Worm (Caenorhabditis elegans): ENCODE results near the gene nhr-235.

Gene nhr-235

ce11 chrII:12615413-12615812 lies 25.1 kb upstream of the nhr-235 start:
- TF ChIP-seq ceh-13 (GFP tag; optimal IDR thresholded peaks at IDR 0.05): no peak
- TF ChIP-seq ama-1 (optimal IDR thresholded peaks at IDR 0.05): no peak
- TF ChIP-seq scrt-1 (GFP tag; IDR thresholded peaks at IDR 0.05): no peak
- TF ChIP-seq F13C5.2 (tag; optimal IDR thresholded peaks at IDR 0.05): no peak
- TF ChIP-seq hmbx-1 (tag; optimal IDR thresholded peaks at IDR 0.05): no peak
- no peak for TF ChIP-seq sea-1 (GFP tag; conservative IDR thresholded peaks at IDR 0.05)
- no peak for TF ChIP-seq tbx-11 (GFP tag; IDR thresholded peaks at IDR 0.05)
- no peak for TF ChIP-seq tbx-37 (GFP tag; conservative IDR thresholded peaks at IDR 0.05)
- TF ChIP-seq ceh-36 (tag; optimal IDR thresholded peaks at IDR 0.05): no peak
- no peak for TF ChIP-seq B0310.2 (tag; optimal IDR thresholded peaks at IDR 0.05)
- TF ChIP-seq flt-1 (GFP tag; IDR thresholded peaks at IDR 0.05): no peak
- TF ChIP-seq hmg-4 (GFP tag; optimal IDR thresholded peaks at IDR 0.05): no peak
- TF ChIP-seq tra-4 (tag; optimal IDR thresholded peaks at IDR 0.05): no peak
- TF ChIP-seq hnd-1 (tag; optimal IDR thresholded peaks at IDR 0.05): no peak
- TF ChIP-seq aly-1 (tag; optimal IDR thresholded peaks at IDR 0.05): no peak

ce11 chrII:12616081-12616480 lies 24.4 kb upstream of the nhr-235 start, which contains the start of gene nspe-6:
TSS of gene nspe-6 (minus strand) at chrII:12616181.
- no peak for TF ChIP-seq scrt-1 (GFP tag; IDR thresholded peaks at IDR 0.05)
- TF ChIP-seq flt-1 (GFP tag; IDR thresholded peaks at IDR 0.05): no peak
- TF ChIP-seq ets-7 (tag; optimal IDR thresholded peaks at IDR 0.05): no peak
- no peak for TF ChIP-seq hmg-4 (GFP tag; optimal IDR thresholded peaks at IDR 0.05)
- no peak for TF ChIP-seq ceh-13 (GFP tag; optimal IDR thresholded peaks at IDR 0.05)

- TF ChIP-seq ama-1 (optimal IDR thresholded peaks at IDR 0.05) (no peak), scrt-1 (GFP tag; IDR thresholded peaks at IDR 0.05) (no peak), aly-1 (tag; optimal IDR thresholded peaks at IDR 0.05) (no peak), sea-1 (GFP tag; conservative IDR thresholded peaks at IDR 0.05) (no peak), pes-1 (GFP tag; IDR thresholded peaks at IDR 0.05) (no peak), flt-1 (GFP tag; IDR thresholded peaks at IDR 0.05) (no peak), ets-7 (tag; optimal IDR thresholded peaks at IDR 0.05) (no peak), hnd-1 (tag; optimal IDR thresholded peaks at IDR 0.05) (no peak), tbx-37 (GFP tag; conservative IDR thresholded peaks at IDR 0.05) (no peak), hmg-4 (GFP tag; optimal IDR thresholded peaks at IDR 0.05) (no peak), tbx-11 (GFP tag; IDR thresholded peaks at IDR 0.05) (no peak), tra-4 (tag; optimal IDR thresholded peaks at IDR 0.05) (no peak), ceh-13 (GFP tag; optimal IDR thresholded peaks at IDR 0.05) (no peak), F13C5.2 (tag; optimal IDR thresholded peaks at IDR 0.05) (no peak), ceh-36 (tag; optimal IDR thresholded peaks at IDR 0.05) (no peak)
Measured at ce11 chrII:12617586-12617985, 22.9 kb upstream of the nhr-235 start, which contains the start of gene nspe-3. TSS of gene nspe-3 (plus strand) at chrII:12617886.

- no peak for TF ChIP-seq ets-7 (tag; optimal IDR thresholded peaks at IDR 0.05)
- no peak for TF ChIP-seq scrt-1 (GFP tag; IDR thresholded peaks at IDR 0.05)
- TF ChIP-seq tbx-11 (GFP tag; IDR thresholded peaks at IDR 0.05): no peak
- TF ChIP-seq hmbx-1 (tag; optimal IDR thresholded peaks at IDR 0.05): no peak
- TF ChIP-seq tbx-37 (GFP tag; conservative IDR thresholded peaks at IDR 0.05): no peak
- no peak for TF ChIP-seq hmg-4 (GFP tag; optimal IDR thresholded peaks at IDR 0.05)
- TF ChIP-seq ceh-13 (GFP tag; optimal IDR thresholded peaks at IDR 0.05): no peak
- no peak for TF ChIP-seq ceh-36 (tag; optimal IDR thresholded peaks at IDR 0.05)
- no peak for TF ChIP-seq tra-4 (tag; optimal IDR thresholded peaks at IDR 0.05)
- no peak for TF ChIP-seq B0310.2 (tag; optimal IDR thresholded peaks at IDR 0.05)
- TF ChIP-seq pes-1 (GFP tag; IDR thresholded peaks at IDR 0.05): no peak
- no peak for TF ChIP-seq F13C5.2 (tag; optimal IDR thresholded peaks at IDR 0.05)
- TF ChIP-seq hnd-1 (tag; optimal IDR thresholded peaks at IDR 0.05): no peak
- TF ChIP-seq ama-1 (optimal IDR thresholded peaks at IDR 0.05): no peak
- no peak for TF ChIP-seq flt-1 (GFP tag; IDR thresholded peaks at IDR 0.05)
- TF ChIP-seq sea-1 (GFP tag; conservative IDR thresholded peaks at IDR 0.05): no peak
Measured at ce11 chrII:12619288-12619687, 21.2 kb upstream of the nhr-235 start, which contains the start of gene nspe-2. TSS of gene nspe-2 (minus strand) at chrII:12619388.

ce11 chrII:12620764-12621163 lies 19.7 kb upstream of the nhr-235 start, which contains the start of gene nspe-1:
TSS of gene nspe-1 (minus strand) at chrII:12620864.
- TF ChIP-seq ets-7 (tag; optimal IDR thresholded peaks at IDR 0.05) (no peak), B0310.2 (tag; optimal IDR thresholded peaks at IDR 0.05) (no peak), hmbx-1 (tag; optimal IDR thresholded peaks at IDR 0.05) (no peak), tbx-37 (GFP tag; conservative IDR thresholded peaks at IDR 0.05) (no peak), sea-1 (GFP tag; conservative IDR thresholded peaks at IDR 0.05) (no peak), tra-4 (tag; optimal IDR thresholded peaks at IDR 0.05) (no peak), flt-1 (GFP tag; IDR thresholded peaks at IDR 0.05) (no peak), pes-1 (GFP tag; IDR thresholded peaks at IDR 0.05) (no peak), hnd-1 (tag; optimal IDR thresholded peaks at IDR 0.05) (no peak), hmg-4 (GFP tag; optimal IDR thresholded peaks at IDR 0.05) (no peak), ceh-13 (GFP tag; optimal IDR thresholded peaks at IDR 0.05) (no peak), F13C5.2 (tag; optimal IDR thresholded peaks at IDR 0.05) (no peak), ceh-36 (tag; optimal IDR thresholded peaks at IDR 0.05) (no peak), scrt-1 (GFP tag; IDR thresholded peaks at IDR 0.05) (no peak), ama-1 (optimal IDR thresholded peaks at IDR 0.05) (no peak), aly-1 (tag; optimal IDR thresholded peaks at IDR 0.05) (no peak), tbx-11 (GFP tag; IDR thresholded peaks at IDR 0.05) (no peak)

ce11 chrII:12621908-12622566 lies 18.4 kb upstream of the nhr-235 start, which contains the start of gene nspe-8:
TSS of gene nspe-8 (minus strand) at chrII:12621958.
- TF ChIP-seq sea-1 (GFP tag; conservative IDR thresholded peaks at IDR 0.05): no peak
- no peak for TF ChIP-seq tbx-37 (GFP tag; conservative IDR thresholded peaks at IDR 0.05)
- no peak for TF ChIP-seq hmg-4 (GFP tag; optimal IDR thresholded peaks at IDR 0.05)
- no peak for TF ChIP-seq pes-1 (GFP tag; IDR thresholded peaks at IDR 0.05)
- no peak for TF ChIP-seq aly-1 (tag; optimal IDR thresholded peaks at IDR 0.05)
- no peak for TF ChIP-seq ceh-13 (GFP tag; optimal IDR thresholded peaks at IDR 0.05)
- TF ChIP-seq hnd-1 (tag; optimal IDR thresholded peaks at IDR 0.05): no peak

- TF ChIP-seq sea-1 (GFP tag; conservative IDR thresholded peaks at IDR 0.05) (no peak), scrt-1 (GFP tag; IDR thresholded peaks at IDR 0.05) (no peak), ets-7 (tag; optimal IDR thresholded peaks at IDR 0.05) (no peak), hnd-1 (tag; optimal IDR thresholded peaks at IDR 0.05) (no peak), ceh-13 (GFP tag; optimal IDR thresholded peaks at IDR 0.05) (no peak), B0310.2 (tag; optimal IDR thresholded peaks at IDR 0.05) (no peak), hmbx-1 (tag; optimal IDR thresholded peaks at IDR 0.05) (no peak), aly-1 (tag; optimal IDR thresholded peaks at IDR 0.05) (no peak), tra-4 (tag; optimal IDR thresholded peaks at IDR 0.05) (no peak), flt-1 (GFP tag; IDR thresholded peaks at IDR 0.05) (no peak), hmg-4 (GFP tag; optimal IDR thresholded peaks at IDR 0.05) (no peak), F13C5.2 (tag; optimal IDR thresholded peaks at IDR 0.05) (no peak), pes-1 (GFP tag; IDR thresholded peaks at IDR 0.05) (no peak), tbx-37 (GFP tag; conservative IDR thresholded peaks at IDR 0.05) (no peak), ceh-36 (tag; optimal IDR thresholded peaks at IDR 0.05) (no peak), ama-1 (optimal IDR thresholded peaks at IDR 0.05) (no peak), tbx-11 (GFP tag; IDR thresholded peaks at IDR 0.05) (no peak)
Measured at ce11 chrII:12622843-12623242, 17.6 kb upstream of the nhr-235 start.

Measured in whole organism, early embryonic.